Fruit fly (Drosophila melanogaster) whole organism, embryonic: ENCODE measurements around the gene CG4291.

ENCODE experiments used
- ATbp ChIP-seq: fragments of 200-800 bp; sonication (Bioruptor generic); optimal IDR thresholded peaks from 2 replicates; lab custom pipeline; 2017; ENCODE audit warnings: missing biosample characterization, mild to moderate bottlenecking, missing genetic modification characterization, missing genetic modification reagents
- C15 ChIP-seq: fragments of 200-800 bp; sonication (Bioruptor generic); IDR thresholded peaks from 3 replicates; pipeline ENCODE4 v1.3.6; 2022; ENCODE audit warnings: missing biosample characterization, missing genetic modification characterization
- CG11085 ChIP-seq: fragments of 200-800 bp; sonication (Bioruptor generic); IDR thresholded peaks from 2 replicates; pipeline ENCODE4 v1.3.6; 2022; ENCODE audit warnings: missing biosample characterization, missing genetic modification characterization
- CG11093 ChIP-seq: fragments of 200-800 bp; sonication (Bioruptor generic); IDR thresholded peaks from 3 replicates; pipeline ENCODE4 v1.3.6; 2022; ENCODE audit warnings: missing biosample characterization, missing genetic modification characterization
- CG11723 ChIP-seq: fragments of 200-800 bp; sonication (Bioruptor generic); optimal IDR thresholded peaks from 2 replicates; lab custom pipeline; 2017; ENCODE audit warnings: missing biosample characterization, mild to moderate bottlenecking, missing genetic modification characterization
- CG12155 ChIP-seq: fragments of 200-800 bp; sonication (Bioruptor generic); optimal IDR thresholded peaks from 3 replicates; lab custom pipeline; 2016; ENCODE audit warnings: missing biosample characterization, missing genetic modification characterization
- CG1529 ChIP-seq: fragments of 200-800 bp; sonication (Bioruptor generic); optimal IDR thresholded peaks from 3 replicates; lab custom pipeline; 2018; ENCODE audit warnings: missing biosample characterization, missing genetic modification characterization
- CG1603 ChIP-seq: fragments of 200-800 bp; sonication (Bioruptor generic); optimal IDR thresholded peaks from 2 replicates; lab custom pipeline; 2019; ENCODE audit warnings: missing biosample characterization, mild to moderate bottlenecking, missing genetic modification characterization, moderate library complexity
- CG17568 ChIP-seq: fragments of 200-800 bp; sonication (Bioruptor generic); optimal IDR thresholded peaks from 2 replicates; lab custom pipeline; 2018; ENCODE audit warnings: missing biosample characterization, mild to moderate bottlenecking, missing genetic modification characterization, moderate library complexity
- CG2712 ChIP-seq: fragments of 200-800 bp; optimal IDR thresholded peaks from 3 replicates; lab custom pipeline; 2019; ENCODE audit warnings: missing biosample characterization, mild to moderate bottlenecking, missing genetic modification characterization, moderate library complexity
- CG30431 ChIP-seq: fragments of 200-800 bp; sonication (Bioruptor generic); optimal IDR thresholded peaks from 2 replicates; lab custom pipeline; 2017; ENCODE audit warnings: missing biosample characterization, missing genetic modification characterization
- CG31365 ChIP-seq: fragments of 200-800 bp; sonication (Bioruptor generic); optimal IDR thresholded peaks from 2 replicates; lab custom pipeline; 2018; ENCODE audit warnings: missing biosample characterization, mild to moderate bottlenecking, missing genetic modification characterization
- CG31441 ChIP-seq: fragments of 200-800 bp; sonication (Bioruptor generic); IDR thresholded peaks from 2 replicates; pipeline ENCODE4 v1.3.6; 2022; ENCODE audit warnings: missing biosample characterization, missing genetic modification characterization
- CG33213 ChIP-seq: fragments of 200-800 bp; sonication (Bioruptor generic); optimal IDR thresholded peaks from 3 replicates; lab custom pipeline; 2016; ENCODE audit warnings: missing biosample characterization, missing genetic modification characterization
- CG34224 ChIP-seq: fragments of 200-800 bp; sonication (Bioruptor generic); IDR thresholded peaks from 3 replicates; pipeline ENCODE4 v1.3.6; 2022; ENCODE audit warnings: missing biosample characterization, missing genetic modification characterization; ENCODE audit not compliant: partially characterized antibody
- CG3995 ChIP-seq: fragments of 200-800 bp; sonication (Bioruptor generic); optimal IDR thresholded peaks from 3 replicates; lab custom pipeline; 2016; ENCODE audit warnings: missing biosample characterization, missing genetic modification characterization
- CG4424 ChIP-seq: fragments of 200-800 bp; sonication (Bioruptor generic); optimal IDR thresholded peaks from 3 replicates; lab custom pipeline; 2016; ENCODE audit warnings: missing biosample characterization, missing genetic modification characterization
- CG7271 ChIP-seq: fragments of 200-800 bp; sonication (Bioruptor generic); optimal IDR thresholded peaks from 2 replicates; lab custom pipeline; 2018; ENCODE audit warnings: missing biosample characterization, mild to moderate bottlenecking, missing genetic modification characterization, moderate library complexity
- CG7745 ChIP-seq: fragments of 200-800 bp; sonication (Bioruptor generic); optimal IDR thresholded peaks from 2 replicates; lab custom pipeline; 2018; ENCODE audit warnings: missing biosample characterization, mild to moderate bottlenecking, missing genetic modification characterization, moderate library complexity
- CG7928 ChIP-seq: fragments of 200-800 bp; sonication (Bioruptor generic); optimal IDR thresholded peaks from 2 replicates; lab custom pipeline; 2017; ENCODE audit warnings: missing biosample characterization, mild to moderate bottlenecking, missing genetic modification characterization
- CG8281 ChIP-seq: fragments of 200-800 bp; sonication (Bioruptor generic); optimal IDR thresholded peaks from 2 replicates; lab custom pipeline; 2018; ENCODE audit warnings: missing biosample characterization, mild to moderate bottlenecking, missing genetic modification characterization, moderate library complexity
- CG8478 ChIP-seq: fragments of >200 bp; optimal IDR thresholded peaks from 2 replicates; lab custom pipeline; 2018
- CkIIα-i1 ChIP-seq: fragments of 200-800 bp; sonication (Bioruptor generic); IDR thresholded peaks from 2 replicates; pipeline ENCODE4 v1.3.6; 2022; ENCODE audit warnings: missing biosample characterization, missing genetic modification characterization
- Jarid2 ChIP-seq: fragments of 200-800 bp; sonication (Bioruptor generic); optimal IDR thresholded peaks from 3 replicates; lab custom pipeline; 2017; ENCODE audit warnings: mild to moderate bottlenecking, missing biosample characterization, missing genetic modification reagents, missing genetic modification characterization
- Kr ChIP-seq: fragments of 200-800 bp; sonication (Bioruptor generic); optimal IDR thresholded peaks from 2 replicates; lab custom pipeline; 2017; ENCODE audit warnings: missing biosample characterization, mild to moderate bottlenecking, missing genetic modification characterization
- Nf-YA ChIP-seq: fragments of 200-800 bp; sonication (Bioruptor generic); IDR thresholded peaks from 2 replicates; pipeline ENCODE4 v1.3.6; 2022; ENCODE audit warnings: missing biosample characterization, missing genetic modification characterization
- Oli ChIP-seq: fragments of 200-800 bp; sonication (Bioruptor generic); optimal IDR thresholded peaks from 2 replicates; lab custom pipeline; 2018; ENCODE audit warnings: missing biosample characterization, mild to moderate bottlenecking, missing genetic modification characterization, moderate library complexity
- Ravus ChIP-seq: fragments of 200-800 bp; sonication (Bioruptor generic); IDR thresholded peaks from 2 replicates; pipeline ENCODE4 v1.3.6; 2022; ENCODE audit warnings: missing biosample characterization, missing genetic modification characterization
- Rx ChIP-seq: fragments of 200-800 bp; sonication (Bioruptor generic); IDR thresholded peaks from 2 replicates; pipeline ENCODE4 v1.3.6; 2022; ENCODE audit warnings: missing biosample characterization, missing genetic modification characterization
- Side ChIP-seq: fragments of 200-800 bp; sonication (Bioruptor generic); optimal IDR thresholded peaks from 2 replicates; lab custom pipeline; 2016; ENCODE audit warnings: missing biosample characterization, missing genetic modification characterization
- Sin3A ChIP-seq: fragments of >200 bp; optimal IDR thresholded peaks from 2 replicates; lab custom pipeline; 2018
- Taf1 ChIP-seq: fragments of 200-800 bp; sonication (Bioruptor generic); IDR thresholded peaks from 2 replicates; pipeline ENCODE4 v1.3.6; 2022; ENCODE audit warnings: missing biosample characterization, missing genetic modification characterization
- Trl ChIP-seq, 3 experiments: fragments of >200 bp in 2 of 3; fragments of 200-800 bp in 1 of 3; sonication (Bioruptor generic) in 1 of 3; optimal IDR thresholded peaks; 2 replicates in 1 of 3; 3 replicates in 2 of 3; lab custom pipeline; 2016 to 2017; ENCODE audit warnings: missing biosample characterization in 1 of 3, missing genetic modification characterization in 1 of 3
- ash1 ChIP-seq: fragments of 200-800 bp; sonication (Bioruptor generic); optimal IDR thresholded peaks from 2 replicates; lab custom pipeline; 2018; ENCODE audit warnings: missing biosample characterization, mild to moderate bottlenecking, missing genetic modification characterization
- cad ChIP-seq: fragments of >200 bp; optimal IDR thresholded peaks from 2 replicates; lab custom pipeline; 2017; ENCODE audit warnings: missing biosample characterization, missing genetic modification characterization
- cg ChIP-seq: fragments of 200-800 bp; sonication (Bioruptor generic); optimal IDR thresholded peaks from 3 replicates; lab custom pipeline; 2019; ENCODE audit warnings: missing biosample characterization, mild to moderate bottlenecking, missing genetic modification characterization, moderate library complexity
- dimm ChIP-seq: fragments of 200-800 bp; sonication (Bioruptor generic); IDR thresholded peaks from 2 replicates; pipeline ENCODE4 v1.3.6; 2022; ENCODE audit warnings: missing biosample characterization, missing genetic modification characterization
- dpn ChIP-seq, 2 experiments: fragments of 200-800 bp; sonication (Bioruptor generic); optimal IDR thresholded peaks; 3 replicates each; lab custom pipeline; 2016; ENCODE audit warnings: missing biosample characterization in 2 of 2, missing genetic modification characterization in 2 of 2
- ems ChIP-seq: fragments of 200-800 bp; sonication (Bioruptor generic); optimal IDR thresholded peaks from 3 replicates; lab custom pipeline; 2016; ENCODE audit warnings: missing biosample characterization, missing genetic modification characterization
- ewg ChIP-seq: fragments of 200-800 bp; sonication (Bioruptor generic); optimal IDR thresholded peaks from 3 replicates; lab custom pipeline; 2017; ENCODE audit warnings: mild to moderate bottlenecking, missing biosample characterization, missing genetic modification reagents, missing genetic modification characterization
- gfzf ChIP-seq: fragments of 200-800 bp; sonication (Bioruptor generic); optimal IDR thresholded peaks from 2 replicates; lab custom pipeline; 2016; ENCODE audit warnings: missing biosample characterization, mild to moderate bottlenecking, missing genetic modification characterization, moderate library complexity
- gro ChIP-seq: fragments of 200-800 bp; sonication (Bioruptor generic); optimal IDR thresholded peaks from 2 replicates; lab custom pipeline; 2016; ENCODE audit warnings: missing biosample characterization, missing genetic modification characterization
- maf-S ChIP-seq: fragments of 200-800 bp; sonication (Bioruptor generic); optimal IDR thresholded peaks from 2 replicates; lab custom pipeline; 2016; ENCODE audit warnings: missing biosample characterization, missing genetic modification characterization
- pb ChIP-seq: fragments of 200-800 bp; sonication (Bioruptor generic); optimal IDR thresholded peaks from 3 replicates; lab custom pipeline; 2016; ENCODE audit warnings: missing biosample characterization, missing genetic modification characterization
- salm ChIP-seq: fragments of 200-800 bp; sonication (Bioruptor generic); optimal IDR thresholded peaks from 2 replicates; lab custom pipeline; 2018; ENCODE audit warnings: missing biosample characterization, mild to moderate bottlenecking, missing genetic modification characterization
- sens ChIP-seq: fragments of 200-800 bp; sonication (Bioruptor generic); peaks from one replicate; lab custom pipeline; 2016; ENCODE audit warnings: missing biosample characterization, missing genetic modification characterization
- sens-2 ChIP-seq: fragments of 200-800 bp; sonication (Bioruptor generic); IDR thresholded peaks from 2 replicates; pipeline ENCODE4 v1.3.6; 2022; ENCODE audit warnings: missing biosample characterization, missing genetic modification characterization
- sima ChIP-seq: fragments of 200-800 bp; sonication (Bioruptor generic); optimal IDR thresholded peaks from 2 replicates; lab custom pipeline; 2016; ENCODE audit warnings: missing biosample characterization, missing genetic modification characterization
- slou ChIP-seq: fragments of 200-800 bp; sonication (Bioruptor generic); optimal IDR thresholded peaks from 3 replicates; lab custom pipeline; 2016; ENCODE audit warnings: missing biosample characterization, missing genetic modification characterization
- tin ChIP-seq: fragments of 200-800 bp; sonication (Bioruptor generic); optimal IDR thresholded peaks from 3 replicates; lab custom pipeline; 2016; ENCODE audit warnings: missing biosample characterization, missing genetic modification characterization
- trem ChIP-seq: fragments of 200-800 bp; optimal IDR thresholded peaks from 3 replicates; lab custom pipeline; 2019; ENCODE audit warnings: missing biosample characterization, mild to moderate bottlenecking, missing genetic modification characterization, moderate library complexity

CG4291 gene

DNA sequence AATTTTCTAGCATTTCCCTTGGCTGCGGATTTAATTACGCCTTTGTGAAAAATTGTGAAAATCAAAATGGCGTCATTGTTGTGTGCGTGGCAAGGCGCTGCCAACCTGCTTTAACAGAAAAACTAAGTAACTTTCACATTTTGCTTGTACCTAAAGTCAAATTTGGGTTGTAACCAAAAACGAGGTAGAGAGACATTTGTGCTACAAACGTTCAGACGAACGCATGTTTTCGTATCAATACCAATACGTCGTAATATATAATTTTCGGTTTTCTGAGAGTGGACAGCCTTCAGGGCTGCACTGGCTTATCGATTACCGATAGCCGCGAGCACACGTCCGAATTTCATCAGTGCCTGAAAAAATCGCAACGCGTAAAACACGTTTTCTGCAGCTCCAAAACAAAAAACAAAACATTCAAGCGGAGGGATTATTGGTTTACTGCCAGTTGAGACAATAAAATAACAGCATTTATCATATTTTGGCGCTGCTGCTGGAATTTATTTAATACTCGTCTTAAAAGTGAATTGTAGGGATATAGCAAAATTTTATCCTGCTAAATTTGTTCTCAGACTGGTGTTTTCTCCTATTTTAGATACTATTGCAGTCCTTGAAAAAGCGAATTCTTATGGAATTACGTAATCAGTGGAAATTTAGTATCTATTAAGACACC is 18.4 kb upstream of the CG4291 start (continued):
- no peak for TF ChIP-seq Trl (optimal IDR thresholded peaks at IDR 0.05; lab: Kevin White, UChicago)
- peak; percentile 81 for TF ChIP-seq Trl (GFP tag; optimal IDR thresholded peaks at IDR 0.05; lab: Kevin White, UChicago)
- peak; percentile 41; the same call in 1 of the 2 replicates for TF ChIP-seq sens-2 (GFP tag; lab: Robert Waterston, UW)
- peak; percentile 61 for TF ChIP-seq pb (GFP tag; lab: Kevin White, UChicago)
- peak; percentile 29 for TF ChIP-seq maf-S (GFP tag; lab: Kevin White, UChicago)
- TF ChIP-seq dpn (GFP tag; optimal IDR thresholded peaks at IDR 0.05; lab: Kevin White, UChicago): peak; percentile 75 to 82
- no peak for TF ChIP-seq gfzf (GFP tag; lab: Kevin White, UChicago)
- peak; percentile 44 for TF ChIP-seq Oli (tag; lab: Kevin White, UChicago)
- no peak for TF ChIP-seq ash1 (GFP tag; lab: Kevin White, UChicago)
- TF ChIP-seq Kr (GFP tag; lab: Kevin White, UChicago): no peak
- TF ChIP-seq CkIIα-i1 (GFP tag; lab: Robert Waterston, UW): 0 out of 2 replicates have a peak, but pooled peaks have one; percentile 13
- TF ChIP-seq C15: 0 out of 3 replicates have a peak, but pooled peaks have one; percentile 44
- no peak for TF ChIP-seq CG17568
- TF ChIP-seq CG7745: no peak
- TF ChIP-seq CG1529 (GFP tag; lab: Kevin White, UChicago): peak; percentile 36
- TF ChIP-seq CG3995 (GFP tag; lab: Kevin White, UChicago): peak; percentile 38
- no peak for TF ChIP-seq dimm (GFP tag; lab: Robert Waterston, UW)
- TF ChIP-seq CG1603 (tag; lab: Kevin White, UChicago): peak; percentile 77
- no peak for TF ChIP-seq CG8281
- peak; percentile 100 for TF ChIP-seq trem (tag; lab: Kevin White, UChicago)
- TF ChIP-seq CG11723: peak; percentile 39
- TF ChIP-seq CG7271: no peak
- peak; percentile 57 for TF ChIP-seq CG33213 (GFP tag; lab: Kevin White, UChicago)
- no peak for TF ChIP-seq sima (GFP tag; lab: Kevin White, UChicago)
- TF ChIP-seq gro (GFP tag; lab: Kevin White, UChicago): peak; percentile 50
- peak; percentile 45; the same call in 1 of the 2 replicates for TF ChIP-seq Taf1 (GFP tag; lab: Robert Waterston, UW)
- no peak for TF ChIP-seq CG11093 (GFP tag; lab: Robert Waterston, UW)
- TF ChIP-seq CG8478: no peak
- TF ChIP-seq tin: peak; percentile 59
- TF ChIP-seq Rx (GFP tag; lab: Robert Waterston, UW): peak; percentile 75
- TF ChIP-seq CG31365 (tag; lab: Kevin White, UChicago): no peak
- no peak for TF ChIP-seq cad (GFP tag; lab: Kevin White, UChicago)
- peak; percentile 54 for TF ChIP-seq ewg (GFP tag; lab: Kevin White, UChicago)
- TF ChIP-seq CG34224 (GFP tag; lab: Robert Waterston, UW): no peak
- peak; percentile 55 for TF ChIP-seq CG2712 (tag; lab: Kevin White, UChicago)
- TF ChIP-seq CG12155 (GFP tag; lab: Kevin White, UChicago): peak; percentile 56
- TF ChIP-seq CG30431 (GFP tag; lab: Kevin White, UChicago): peak; percentile 28
- no peak for TF ChIP-seq slou (GFP tag; lab: Kevin White, UChicago)
- peak; percentile 64 for TF ChIP-seq Sin3A
- no peak for TF ChIP-seq Jarid2
- peak; percentile 72 for TF ChIP-seq ems (GFP tag; lab: Kevin White, UChicago)
- no peak for TF ChIP-seq Ravus (GFP tag; lab: Robert Waterston, UW)
- no peak for TF ChIP-seq Nf-YA (GFP tag; lab: Robert Waterston, UW)
- peak; percentile 12 for TF ChIP-seq salm
- TF ChIP-seq cg (GFP tag; lab: Kevin White, UChicago): no peak
- peak; percentile 80 for TF ChIP-seq Side
- peak; percentile 38; the same call in 1 of the 2 replicates for TF ChIP-seq CG11085 (GFP tag; lab: Robert Waterston, UW)
- peak; percentile 95 for TF ChIP-seq CG7928 (GFP tag; lab: Kevin White, UChicago)
- peak; percentile 47 for TF ChIP-seq CG31441 (GFP tag; lab: Robert Waterston, UW)
- peak; percentile 93 for TF ChIP-seq sens (GFP tag; lab: Kevin White, UChicago)
- TF ChIP-seq CG4424 (GFP tag; lab: Kevin White, UChicago): peak; percentile 78
- TF ChIP-seq ATbp (GFP tag; lab: Kevin White, UChicago): peak; percentile 41
